Fruit fly (Drosophila melanogaster) whole organism, larva: ENCODE results near the gene Sf3b1.

Experiments used
- noc ChIP-seq: fragments of 200-800 bp; sonication (Bioruptor generic); optimal IDR thresholded peaks from 3 replicates; lab custom pipeline; 2019; ENCODE audit warnings: missing biosample characterization, mild to moderate bottlenecking, missing genetic modification characterization, moderate library complexity

Sf3b1 gene

DNA sequence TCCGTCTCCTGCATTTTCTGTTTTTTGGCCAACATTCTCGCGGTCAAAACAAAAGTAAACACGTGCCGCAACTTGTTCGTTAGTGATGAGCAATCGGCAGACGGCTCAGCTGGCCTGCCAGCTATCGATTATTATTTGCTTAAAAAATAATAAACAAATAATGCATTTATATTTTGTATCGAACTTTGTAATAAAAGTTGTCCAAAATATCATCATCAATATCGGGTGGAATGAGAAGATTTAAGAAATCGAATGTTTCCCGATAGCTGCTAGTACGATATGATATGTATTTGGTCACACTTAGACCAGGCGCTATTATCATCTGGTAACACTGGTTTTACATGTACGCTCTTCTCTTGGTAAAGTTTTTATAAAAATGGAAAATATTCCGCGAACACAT lies at the start of gene Sf3b1, which contains the start of gene Nle:
Gene Sf3b1 (plus strand): TSS at position 311 of the 400 bp plus-strand sequence.
Gene Nle (minus strand): TSS at position 92 of the 400 bp plus-strand sequence.
- TF ChIP-seq noc (tag; lab: Kevin White, UChicago), result no peak

DNA sequence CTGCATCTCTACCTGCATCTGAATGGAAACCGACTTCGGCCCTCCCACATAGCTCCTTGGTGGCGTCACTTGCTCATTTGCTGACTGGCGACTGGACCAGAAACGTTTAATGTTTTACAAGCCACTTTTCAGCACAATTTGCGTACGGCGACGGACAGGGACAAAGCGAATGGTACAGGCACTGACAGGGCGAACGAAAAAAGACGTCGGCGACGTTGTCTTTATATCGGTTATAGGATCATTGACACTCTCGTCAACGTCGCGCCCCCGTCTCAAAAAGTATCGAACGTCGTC lies 49.6 kb upstream of the Sf3b1 start:
- no peak for TF ChIP-seq noc (tag; lab: Kevin White, UChicago)

DNA sequence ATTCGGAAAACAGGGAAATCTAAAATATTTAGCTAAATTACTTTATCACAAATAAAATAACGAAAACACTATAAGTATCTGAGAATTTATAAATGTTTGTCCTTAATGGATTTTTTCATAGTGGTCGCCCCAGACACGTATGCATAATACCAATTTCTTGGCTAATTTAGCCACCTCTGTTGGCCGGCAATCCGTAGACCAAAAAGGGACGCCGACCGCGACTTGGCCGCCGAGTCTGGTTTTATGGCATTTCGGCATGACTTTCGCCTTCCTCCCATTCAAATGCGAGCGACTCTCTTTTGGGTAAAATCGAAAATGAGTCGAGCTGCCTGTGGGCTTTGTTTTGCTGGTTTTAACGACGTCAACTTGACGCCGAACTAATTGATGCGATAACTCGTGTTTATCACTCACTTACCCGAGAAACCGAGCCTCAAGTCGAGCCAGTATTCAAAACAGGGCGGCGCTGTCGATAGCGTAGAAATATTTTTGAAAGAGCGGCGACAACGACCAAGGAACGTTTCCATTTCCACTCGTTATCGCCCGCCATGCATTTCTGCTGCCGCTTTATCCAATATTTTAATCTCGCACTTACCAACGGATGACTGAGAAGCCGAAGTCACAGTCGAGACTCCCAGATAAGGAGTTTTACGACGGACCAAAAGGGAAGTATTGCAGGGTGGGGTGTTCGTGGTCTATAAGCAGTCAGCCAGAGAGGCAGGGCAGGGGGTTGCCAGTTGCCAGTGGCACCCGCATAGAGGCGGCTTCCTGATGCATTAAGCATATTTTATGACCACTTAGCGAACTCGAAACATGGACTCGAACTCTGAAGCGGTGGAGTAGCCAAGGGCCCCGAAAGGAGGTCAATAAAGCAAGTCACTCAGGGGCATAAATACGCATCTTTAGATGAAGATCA lies 48.9 kb upstream of the Sf3b1 start:
- TF ChIP-seq noc (tag; lab: Kevin White, UChicago), result no peak

DNA sequence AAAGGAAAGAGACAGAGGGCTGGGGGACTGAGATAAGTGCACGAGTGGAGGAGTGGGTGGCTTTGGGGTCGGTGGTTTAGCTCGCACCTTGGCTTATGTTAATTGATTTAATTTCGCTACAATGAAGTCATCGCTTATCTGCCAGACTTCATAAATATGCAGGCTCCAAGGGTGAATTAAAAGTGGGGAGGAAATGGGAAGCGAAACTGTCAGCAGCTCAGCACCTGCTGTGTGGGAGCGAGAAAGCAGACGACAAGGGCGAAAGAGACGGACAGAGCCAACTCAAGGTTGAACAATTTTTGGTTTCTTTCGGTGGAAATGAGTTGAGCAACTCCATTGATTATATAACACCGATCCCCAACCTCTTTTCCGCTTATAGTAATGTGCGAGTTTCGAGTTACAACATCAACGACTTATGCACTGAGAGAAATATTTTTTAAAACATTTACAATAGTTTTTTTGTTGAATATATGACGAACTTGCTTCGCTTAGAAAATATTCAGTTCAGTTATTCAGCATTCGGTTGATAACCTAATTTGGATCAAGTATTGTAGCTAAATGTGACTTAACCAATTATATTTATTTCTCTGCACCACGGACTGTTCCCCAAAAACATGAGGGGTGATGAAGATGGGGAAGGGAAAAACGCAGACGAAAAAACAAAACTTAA lies 47.7 kb upstream of the Sf3b1 start:
- TF ChIP-seq noc (tag; lab: Kevin White, UChicago), result no peak

DNA sequence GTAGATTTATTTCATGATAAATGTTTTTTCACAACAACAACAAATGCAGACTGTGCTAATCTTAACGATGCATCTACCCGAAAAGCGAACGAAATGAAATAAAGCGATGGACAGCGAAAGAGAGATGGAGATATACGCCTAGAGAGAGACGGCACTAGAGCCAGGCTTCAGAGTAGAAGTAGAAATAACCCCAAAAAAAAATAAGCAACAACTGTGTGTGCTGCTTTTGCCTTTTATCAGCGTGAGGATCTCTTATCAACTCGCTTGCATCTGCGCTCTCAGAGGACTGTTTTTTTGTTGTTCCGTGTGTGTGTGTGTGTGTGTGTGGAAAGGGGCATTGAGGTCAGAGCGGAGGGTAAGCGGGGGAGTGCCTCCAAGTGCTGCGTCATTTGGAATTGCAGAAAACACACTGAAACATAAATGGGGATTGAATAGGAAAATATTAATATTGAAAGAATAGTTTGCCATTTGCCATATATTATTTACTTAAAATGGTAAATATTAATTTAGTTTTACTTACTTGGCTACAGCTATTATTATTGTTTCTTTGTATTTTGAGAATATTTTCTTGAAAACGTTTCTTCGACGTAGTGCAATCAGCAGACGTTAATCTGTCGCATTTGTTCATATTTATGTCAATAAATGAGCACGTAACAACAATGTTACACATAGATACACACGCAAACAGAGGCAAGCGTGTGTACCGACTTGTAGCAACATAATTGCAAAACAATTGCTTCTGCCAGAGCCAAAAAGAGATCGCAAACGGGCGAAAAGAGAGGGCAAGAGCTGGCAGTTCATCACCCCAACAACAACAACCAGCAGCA lies 46.9 kb upstream of the Sf3b1 start:
- TF ChIP-seq noc (tag; lab: Kevin White, UChicago), result no peak

DNA sequence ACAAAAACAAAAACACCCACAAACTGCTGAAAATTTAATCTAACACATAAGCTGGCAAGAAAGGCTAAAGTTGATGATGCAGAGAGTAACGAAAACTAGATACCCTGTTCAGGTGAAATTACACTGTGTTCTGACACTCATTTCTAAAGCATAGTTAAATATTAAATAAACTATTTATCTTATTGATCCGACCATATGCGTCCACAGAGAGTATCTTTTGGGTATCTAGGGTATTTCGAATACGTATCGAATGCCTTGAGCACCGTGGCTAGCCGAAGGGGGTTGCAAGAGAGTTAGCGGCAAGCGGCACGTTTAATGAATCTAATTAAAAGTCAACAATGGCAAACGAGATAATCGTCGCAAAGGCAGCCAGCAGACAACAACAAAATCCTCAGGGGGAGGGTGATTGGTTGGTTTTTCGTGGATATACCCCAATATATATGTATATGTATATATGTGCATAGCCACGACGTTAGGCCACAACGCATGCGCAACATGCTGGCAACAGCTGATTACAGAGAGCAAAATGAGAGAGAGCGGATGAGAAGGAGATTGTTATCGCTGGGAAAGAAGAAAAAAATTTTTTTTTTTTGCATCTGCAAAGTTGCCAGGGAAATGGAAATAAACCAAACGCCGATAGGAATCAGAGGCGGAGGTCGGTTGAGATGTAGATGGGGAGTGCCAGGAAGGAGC lies 46.1 kb upstream of the Sf3b1 start:
- peak; percentile 18 for TF ChIP-seq noc (tag; lab: Kevin White, UChicago)

DNA sequence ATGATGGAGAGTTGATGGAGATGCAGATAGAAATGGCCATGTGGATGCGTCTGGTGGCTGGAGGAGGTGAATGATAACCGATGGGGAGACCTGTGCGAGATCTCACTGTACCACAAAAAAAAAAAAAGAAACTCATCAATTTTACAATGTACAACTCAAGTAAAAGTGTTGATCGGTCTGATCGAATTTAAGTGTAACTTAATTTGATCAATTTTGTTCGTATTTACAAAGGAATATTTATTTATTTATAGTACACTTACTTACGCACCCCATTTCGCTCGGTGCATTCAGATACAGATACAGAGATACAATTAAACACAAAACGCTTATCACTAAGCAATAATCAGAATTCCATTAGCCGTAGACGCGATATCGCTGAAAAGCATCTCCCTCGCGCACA lies 45.4 kb upstream of the Sf3b1 start:
- no peak for TF ChIP-seq noc (tag; lab: Kevin White, UChicago)

DNA sequence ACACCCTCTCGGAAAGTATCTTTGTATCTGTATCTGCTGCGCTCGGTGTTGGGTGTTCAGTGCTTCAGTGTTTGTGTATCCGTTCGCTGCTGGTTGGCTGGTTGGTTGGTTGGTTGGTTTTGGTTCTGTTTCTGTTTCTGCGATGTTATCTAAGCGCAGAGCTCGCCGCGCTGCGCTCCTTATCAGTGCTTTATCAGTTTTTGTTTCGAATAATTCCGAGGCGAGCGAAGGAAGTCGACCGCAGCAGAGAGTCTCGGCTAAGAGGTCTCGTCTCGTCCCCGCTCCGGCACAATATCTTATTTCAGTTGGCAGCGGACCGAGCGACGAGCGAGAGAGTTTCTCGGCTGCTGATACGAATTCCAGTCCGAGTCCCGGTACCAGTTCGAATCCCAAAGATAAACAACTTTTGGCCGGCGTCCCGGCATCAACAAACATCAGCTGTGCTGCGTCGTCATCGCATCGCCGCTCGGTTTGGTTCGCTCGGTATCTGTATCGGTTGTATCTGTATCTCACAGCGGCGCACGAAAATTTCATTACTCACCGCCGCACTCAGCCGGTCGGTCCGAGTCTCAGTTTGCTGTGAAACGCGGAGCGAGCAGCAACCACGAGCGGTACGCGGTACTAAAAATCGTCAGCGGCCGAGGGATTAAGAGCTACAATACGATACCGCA lies 44.8 kb upstream of the Sf3b1 start:
- peak; percentile 61 for TF ChIP-seq noc (tag; lab: Kevin White, UChicago)

DNA sequence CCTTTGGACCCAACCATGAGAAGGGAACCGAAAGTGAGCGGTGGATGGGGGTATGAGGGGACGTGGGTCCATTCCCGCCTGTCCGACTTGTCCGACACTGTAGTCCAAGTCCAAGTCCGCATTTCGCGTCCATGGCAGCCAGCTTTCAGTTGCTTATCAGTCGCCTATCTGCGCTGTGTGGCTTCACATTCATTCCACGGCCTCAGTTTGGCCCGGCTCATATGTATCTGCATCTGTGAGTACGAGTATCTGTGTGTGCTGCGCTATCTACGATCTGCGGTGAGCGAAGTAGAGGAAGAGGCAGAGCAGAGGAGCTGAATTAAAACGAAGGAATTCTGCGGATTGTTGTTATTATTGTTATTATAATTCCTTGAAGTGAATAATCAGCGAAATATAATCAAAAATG lies 43.6 kb upstream of the Sf3b1 start:
- TF ChIP-seq noc (tag; lab: Kevin White, UChicago), result no peak

DNA sequence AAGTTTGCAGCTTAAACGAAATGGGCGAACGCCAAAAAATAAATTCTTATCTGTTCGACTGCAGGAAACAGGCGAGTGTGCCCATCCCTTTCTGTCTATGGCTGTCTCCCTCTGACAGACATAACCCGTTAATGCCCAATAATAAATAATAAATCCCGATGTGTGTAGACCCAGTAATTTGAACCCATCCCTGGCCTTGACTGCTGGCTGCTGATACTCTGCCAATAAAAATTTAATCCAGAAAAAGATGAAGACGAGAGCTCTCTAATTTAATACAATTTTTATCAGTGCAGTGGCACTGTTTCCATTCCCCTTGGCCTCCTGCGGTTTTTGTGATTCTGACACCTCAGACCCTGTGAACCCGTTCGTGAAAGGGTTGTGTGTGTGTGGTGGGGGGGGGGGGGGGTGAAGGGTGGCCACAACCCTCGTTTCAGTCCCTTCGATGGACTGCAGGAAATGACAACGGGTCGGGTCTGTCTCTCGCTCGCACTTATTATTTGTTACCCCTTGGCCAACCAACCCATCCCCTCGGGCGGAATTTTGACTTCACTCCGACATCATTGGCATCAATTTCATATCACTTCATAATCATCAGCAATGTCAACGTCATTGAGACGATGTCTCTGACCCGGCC lies 42.5 kb upstream of the Sf3b1 start:
- TF ChIP-seq noc (tag; lab: Kevin White, UChicago), result no peak

DNA sequence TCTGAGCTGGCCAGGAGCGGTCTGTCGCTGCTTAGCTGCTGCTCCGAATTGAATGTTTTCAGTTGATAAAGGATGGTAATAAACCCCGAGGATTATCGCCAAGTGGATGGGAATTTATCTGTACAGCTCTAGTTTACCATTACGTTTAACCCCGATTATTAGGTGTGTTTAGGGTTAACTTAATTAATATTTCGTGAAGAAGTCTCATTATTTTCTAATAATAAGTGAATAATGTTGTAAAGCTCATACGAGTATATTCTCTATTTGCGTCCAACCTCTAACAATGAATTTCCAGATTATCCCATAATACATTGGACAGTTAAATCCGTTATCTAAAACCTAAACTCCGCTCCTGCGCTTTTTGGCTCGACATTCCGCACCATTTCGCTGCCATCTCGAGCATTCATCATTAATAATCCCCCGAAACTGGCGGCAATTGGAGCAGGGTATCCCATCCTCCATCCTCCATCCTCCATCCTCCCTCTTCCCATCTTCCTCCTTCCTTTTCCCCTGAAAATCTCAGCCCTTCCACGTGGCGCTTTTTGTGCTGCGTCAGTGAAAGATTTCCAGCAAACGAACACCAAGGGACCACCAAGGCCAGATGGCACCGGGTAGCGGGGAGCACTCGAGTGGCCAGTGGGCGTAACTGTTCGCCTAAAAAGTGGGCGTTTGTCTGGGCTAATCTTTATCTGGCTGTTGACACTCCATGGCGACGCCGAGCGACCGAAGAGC lies 41.8 kb upstream of the Sf3b1 start:
- TF ChIP-seq noc (tag; lab: Kevin White, UChicago), result no peak

DNA sequence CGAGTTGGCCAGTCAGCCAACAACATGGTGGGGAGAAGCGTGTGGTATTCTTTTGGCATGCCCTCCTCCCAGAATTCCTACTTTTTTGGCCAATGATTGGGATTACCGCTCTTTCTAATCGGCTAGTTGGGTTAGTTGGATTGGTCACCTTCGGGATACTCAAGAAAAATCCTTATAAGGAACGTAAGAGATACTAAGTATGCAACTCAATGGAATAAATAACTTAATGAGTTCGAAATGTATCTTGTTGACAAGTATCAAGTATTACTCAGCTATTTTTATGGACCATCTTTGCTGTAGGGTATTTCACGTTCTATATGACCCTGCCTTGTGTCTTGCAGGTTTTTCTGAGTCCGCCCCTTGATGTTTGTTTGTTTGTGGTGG lies 41.2 kb upstream of the Sf3b1 start:
- no peak for TF ChIP-seq noc (tag; lab: Kevin White, UChicago)

DNA sequence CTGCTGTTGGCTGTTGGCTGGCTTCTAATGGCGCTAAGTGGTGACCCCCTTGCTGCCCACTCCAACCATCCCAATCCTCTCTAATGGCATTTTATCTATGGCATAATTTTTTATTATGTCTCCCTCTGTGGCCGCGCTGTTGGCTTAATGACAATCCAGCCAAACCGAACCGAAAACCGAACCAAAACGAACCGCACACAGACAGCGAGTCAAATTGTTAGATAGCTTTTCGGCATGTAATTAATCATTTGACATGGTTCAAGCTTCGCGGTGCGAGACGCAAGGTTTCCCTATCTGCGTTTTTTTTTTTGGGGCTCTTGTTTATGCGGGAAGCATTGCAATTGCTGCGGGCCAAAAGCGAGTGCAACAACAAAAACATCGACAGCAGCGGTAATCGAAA lies 40.5 kb upstream of the Sf3b1 start:
- no peak for TF ChIP-seq noc (tag; lab: Kevin White, UChicago)

DNA sequence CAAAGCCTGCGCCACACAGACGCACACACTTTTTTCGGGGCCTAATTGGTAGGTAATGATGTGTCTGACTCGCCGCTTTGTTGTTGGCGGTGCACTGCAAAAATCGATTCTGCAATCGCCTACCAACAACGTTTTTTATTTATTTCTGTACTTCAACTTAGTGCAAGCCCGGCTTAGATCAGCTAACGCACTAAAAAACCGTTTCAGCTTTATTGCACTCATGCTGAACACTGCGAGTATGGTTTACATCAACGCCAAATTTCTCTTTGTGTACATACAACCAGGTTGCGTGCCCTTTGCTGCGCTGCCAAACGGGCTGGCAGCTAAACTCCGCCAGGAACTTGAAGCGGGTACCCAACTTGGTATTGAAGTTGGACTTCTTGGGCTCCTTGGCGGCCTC lies 37.9 kb upstream of the Sf3b1 start:
- TF ChIP-seq noc (tag; lab: Kevin White, UChicago), result no peak
